Worm (Caenorhabditis elegans) whole organism, late embryonic: ENCODE results near the gene C07A4.2.

Experiments used
- C38D4.7 ChIP-seq: fragments of 200-800 bp; sonication (Bioruptor generic); optimal IDR thresholded peaks from 2 replicates; lab custom pipeline; 2018; ENCODE audit warnings: mild to moderate bottlenecking, missing genetic modification characterization, moderate library complexity, missing compliant biosample characterization
- che-1 ChIP-seq: sonication (generic microtip); optimal IDR thresholded peaks from 2 replicates; lab custom pipeline; 2016; ENCODE audit warnings: mild to moderate bottlenecking, missing genetic modification characterization, missing compliant biosample characterization
- fkh-6 ChIP-seq: sonication (generic microtip); optimal IDR thresholded peaks from 2 replicates; lab custom pipeline; 2016; ENCODE audit warnings: missing genetic modification characterization, missing compliant biosample characterization
- nhr-11 ChIP-seq: fragments of 150-350 bp; optimal IDR thresholded peaks from 2 replicates; lab custom pipeline; 2014; ENCODE audit warnings: missing biosample characterization, missing genetic modification characterization
- unc-3 ChIP-seq, 2 experiments: fragments of 200-800 bp in 1 of 2; sonication (Bioruptor generic) in 1 of 2; sonication (generic microtip) in 1 of 2; conservative IDR thresholded peaks in 1 of 2; optimal IDR thresholded peaks in 1 of 2; 2 replicates each; pipeline versions ENCODE4 v1.3.6 to Lab custom; 2016 to 2022; ENCODE audit warnings: missing compliant biosample characterization in 2 of 2, missing genetic modification characterization in 2 of 2, missing genetic modification reagents in 1 of 2

Gene C07A4.2

ce11 chrX:10218779-10219178, 46.8 kb downstream of the C07A4.2 start, which contains the start of gene F44A6.5:
Gene F44A6.5, minus strand, starts transcription at chrX:10218929.
- TF ChIP-seq nhr-11 (tag; lab: Kevin White, UChicago), result no peak
- TF ChIP-seq che-1 (tag; lab: Kevin White, UChicago), result no peak
- TF ChIP-seq C38D4.7 (GFP tag; lab: Kevin White, UChicago), result no peak

- no peak for TF ChIP-seq fkh-6 (tag; lab: Kevin White, UChicago)
- TF ChIP-seq unc-3 (GFP tag; conservative IDR thresholded peaks at IDR 0.05; lab: Robert Waterston, UW), result no peak
- peak; percentile 61 for TF ChIP-seq unc-3 (tag; optimal IDR thresholded peaks at IDR 0.05; lab: Kevin White, UChicago)
- no peak for TF ChIP-seq che-1 (tag; lab: Kevin White, UChicago)
- TF ChIP-seq, all 69 proteins: peak for 1
Measured at ce11 chrX:10219184-10219705, 47.2 kb downstream of the C07A4.2 start.
